Worm (Caenorhabditis elegans): ENCODE results near the gene cest-24.

DNA sequence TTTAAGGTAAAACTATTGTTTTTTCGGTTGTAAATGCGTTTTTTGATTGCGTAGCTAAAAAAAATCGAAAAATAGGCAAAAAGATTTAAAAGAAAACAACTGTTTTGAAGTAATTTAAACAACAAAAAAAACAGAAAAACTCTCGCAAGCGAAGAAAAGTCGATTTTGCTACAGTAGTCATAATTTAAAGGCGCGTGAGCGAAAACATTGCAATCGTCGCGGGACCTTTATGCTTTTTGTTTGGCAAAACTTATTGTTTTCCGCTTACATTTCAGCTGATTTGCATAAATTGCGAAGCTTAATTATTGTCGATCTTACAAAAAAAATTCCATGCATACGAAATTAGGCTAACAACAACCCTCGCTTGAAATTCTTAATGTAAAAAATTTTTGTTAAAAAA is 48.8 kb upstream of the cest-24 start:
- no peak for TF ChIP-seq C08G9.2 (tag; optimal IDR thresholded peaks at IDR 0.05)
- no peak for TF ChIP-seq pros-1 (tag; optimal IDR thresholded peaks at IDR 0.05)
- TF ChIP-seq pqm-1 (tag; optimal IDR thresholded peaks at IDR 0.05): no peak
